Fruit fly (Drosophila melanogaster): ENCODE measurements around the gene CG16956.

DNA sequence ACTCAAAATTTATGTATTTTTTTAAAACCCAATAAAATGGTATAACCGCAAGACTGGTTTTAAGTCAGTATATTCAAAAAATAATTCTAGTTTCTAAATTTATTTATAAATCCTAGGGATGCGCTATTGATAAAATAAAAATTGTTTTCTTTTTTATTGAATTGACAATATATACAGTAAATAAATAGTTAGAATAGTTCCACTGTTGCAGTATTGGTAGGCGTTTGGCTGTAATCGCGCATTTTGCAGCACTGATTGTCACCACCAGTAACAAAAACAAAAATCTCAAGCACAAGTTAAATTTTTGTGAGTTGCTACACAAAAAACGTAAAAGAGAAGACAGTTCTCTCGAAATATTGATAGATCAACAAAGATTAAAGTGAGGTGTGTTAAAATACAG is 45.4 kb downstream of the CG16956 start, which contains the start of gene CG31855:
- TF ChIP-seq CG1620 (GFP tag; optimal IDR thresholded peaks at IDR 0.05) (peak; percentile 96), CG5204 (GFP tag; optimal IDR thresholded peaks at IDR 0.05) (peak; percentile 86), CG11617 (GFP tag; optimal IDR thresholded peaks at IDR 0.05) (peak; percentile 85), CG7045 (GFP tag; optimal IDR thresholded peaks at IDR 0.05) (peak; percentile 83), Clk (GFP tag; optimal IDR thresholded peaks at IDR 0.05) (peak; percentile 75), CG7101 (tag; optimal IDR thresholded peaks at IDR 0.05) (peak; percentile 93), kay (GFP tag; ENCODE audit: borderline replicate concordance) (no peak), ovo (GFP tag; optimal IDR thresholded peaks at IDR 0.05) (peak; percentile 75), Hr96 (GFP tag; optimal IDR thresholded peaks at IDR 0.05) (peak; percentile 80), cnc (optimal IDR thresholded peaks at IDR 0.05) (no peak), CG12768 (GFP tag; optimal IDR thresholded peaks at IDR 0.05) (peak; percentile 93)
